Worm (Caenorhabditis elegans) whole organism, mixed stage, embryonic: Measurements from ENCODE around the gene C09E8.1.

Experiments used
- ceh-83 ChIP-seq: fragments of 200-800 bp; sonication (Bioruptor generic); optimal IDR thresholded peaks from 2 replicates; lab custom pipeline; 2018; ENCODE audit warnings: mild to moderate bottlenecking, missing genetic modification characterization, missing compliant biosample characterization
- flh-1 ChIP-seq: fragments of 200-800 bp; sonication (Bioruptor generic); optimal IDR thresholded peaks from 2 replicates; lab custom pipeline; 2018; ENCODE audit warnings: mild to moderate bottlenecking, missing genetic modification characterization, moderate library complexity, missing compliant biosample characterization
- lin-13 ChIP-seq: fragments of 150-350 bp; optimal IDR thresholded peaks from 2 replicates; lab custom pipeline; 2014; ENCODE audit warnings: missing biosample characterization, missing genetic modification characterization
- nhr-76 ChIP-seq: sonication (generic microtip); optimal IDR thresholded peaks from 2 replicates; lab custom pipeline; 2017; ENCODE audit warnings: missing biosample characterization, missing genetic modification characterization

- TF ChIP-seq lin-13 (tag; lab: Kevin White, UChicago) (no peak), flh-1 (GFP tag; lab: Kevin White, UChicago) (no peak), ceh-83 (GFP tag; lab: Kevin White, UChicago) (no peak), nhr-76 (tag; lab: Kevin White, UChicago) (no peak)
Observed at ce11 chrII:522302-522701, 34.0 kb upstream of the C09E8.1 start, which contains the start of gene slc-36.2.
